Worm (Caenorhabditis elegans): Measurements from ENCODE around the gene dnj-9.

Gene dnj-9

ce11 chrII:4881727-4882126 is 29.9 kb downstream of the dnj-9 start, which contains the start of gene gst-7 (continued):
- TF ChIP-seq tbx-2 (tag; optimal IDR thresholded peaks at IDR 0.05), result peak; percentile 40
- peak; percentile 19 for TF ChIP-seq nhr-90 (tag; optimal IDR thresholded peaks at IDR 0.05; ENCODE audit: poor library complexity)
- TF ChIP-seq nhr-20 (tag; optimal IDR thresholded peaks at IDR 0.05), result peak; percentile 90

- no peak for TF ChIP-seq ama-1 (optimal IDR thresholded peaks at IDR 0.05)
- peak; percentile 39 for TF ChIP-seq nhr-20 (tag; optimal IDR thresholded peaks at IDR 0.05)
- no peak for TF ChIP-seq efl-3 (GFP tag; optimal IDR thresholded peaks at IDR 0.05)
Observed at ce11 chrII:4882498-4882897, 30.6 kb downstream of the dnj-9 start.

- TF ChIP-seq mep-1 (tag; optimal IDR thresholded peaks at IDR 0.05) (no peak), elt-2 (tag; optimal IDR thresholded peaks at IDR 0.05) (peak; percentile 10), ces-1 (GFP tag; optimal IDR thresholded peaks at IDR 0.05) (no peak), lin-15B (tag; optimal IDR thresholded peaks at IDR 0.05) (no peak), pag-3 (tag; optimal IDR thresholded peaks at IDR 0.05; ENCODE audit: borderline replicate concordance, insufficient read depth) (no peak), isw-1 (GFP tag; IDR thresholded peaks at IDR 0.05) (no peak), sox-4 (tag; optimal IDR thresholded peaks at IDR 0.05) (no peak), nhr-237 (tag; optimal IDR thresholded peaks at IDR 0.05) (no peak)
Observed at ce11 chrII:4883412-4883811, 31.6 kb downstream of the dnj-9 start, which contains the start of gene gst-8. Gene gst-8 (plus strand): TSS chrII:4883712.

ce11 chrII:4884403-4884802 is 32.5 kb downstream of the dnj-9 start:
- TF ChIP-seq efl-1 (optimal IDR thresholded peaks at IDR 0.05) (no peak), efl-1 (GFP tag; optimal IDR thresholded peaks at IDR 0.05 in 1 of 2) (peak in 1 of 2 experiments; percentile 52), zip-4 (GFP tag; optimal IDR thresholded peaks at IDR 0.05) (no peak), ceh-90 (tag; optimal IDR thresholded peaks at IDR 0.05) (no peak), hlh-17 (GFP tag; optimal IDR thresholded peaks at IDR 0.05; ENCODE audit: borderline replicate concordance) (no peak), unc-86 (tag; optimal IDR thresholded peaks at IDR 0.05) (no peak), C04F5.9 (tag; optimal IDR thresholded peaks at IDR 0.05) (no peak)

- TF ChIP-seq fkh-8 (tag; optimal IDR thresholded peaks at IDR 0.05), result no peak
- TF ChIP-seq dsc-1 (tag; optimal IDR thresholded peaks at IDR 0.05), result no peak
- no peak for TF ChIP-seq efl-1 (optimal IDR thresholded peaks at IDR 0.05)
- no peak for TF ChIP-seq efl-1 (GFP tag; optimal IDR thresholded peaks at IDR 0.05 in 1 of 2)
- TF ChIP-seq elt-2 (tag; optimal IDR thresholded peaks at IDR 0.05), result no peak
- TF ChIP-seq ceh-8 (GFP tag; optimal IDR thresholded peaks at IDR 0.05), result no peak
- no peak for TF ChIP-seq irx-1 (tag; optimal IDR thresholded peaks at IDR 0.05)
- TF ChIP-seq nhr-237 (tag; optimal IDR thresholded peaks at IDR 0.05), result no peak
- no peak for TF ChIP-seq sptf-1 (tag; optimal IDR thresholded peaks at IDR 0.05)
Observed at ce11 chrII:4885976-4886375, 34.1 kb downstream of the dnj-9 start, which contains the start of gene R05F9.7. Gene R05F9.7 (plus strand): TSS chrII:4886276.

ce11 chrII:4888527-4889487 is 37.0 kb downstream of the dnj-9 start, which contains the start of gene pgm-1:
Gene pgm-1 (plus strand): TSS chrII:4889437.
- TF ChIP-seq jun-1 (tag; optimal IDR thresholded peaks at IDR 0.05) (no peak), hlh-4 (tag; optimal IDR thresholded peaks at IDR 0.05) (no peak), C34B4.2 (tag; optimal IDR thresholded peaks at IDR 0.05) (no peak), tlp-1 (tag; optimal IDR thresholded peaks at IDR 0.05) (no peak), zip-4 (GFP tag; optimal IDR thresholded peaks at IDR 0.05) (no peak), nhr-71 (tag; optimal IDR thresholded peaks at IDR 0.05) (peak; percentile 70), ama-1 (optimal IDR thresholded peaks at IDR 0.05) (no peak), ceh-63 (GFP tag; optimal IDR thresholded peaks at IDR 0.05) (no peak), C16A3.4 (tag; optimal IDR thresholded peaks at IDR 0.05) (peak; percentile 7), dsc-1 (tag; optimal IDR thresholded peaks at IDR 0.05) (no peak), vab-15 (tag; optimal IDR thresholded peaks at IDR 0.05) (no peak), rnt-1 (tag; optimal IDR thresholded peaks at IDR 0.05) (peak; percentile 58), efl-1 (optimal IDR thresholded peaks at IDR 0.05) (peak; percentile 26 to 35), efl-1 (GFP tag; optimal IDR thresholded peaks at IDR 0.05 in 1 of 2) (no peak), sox-4 (tag; optimal IDR thresholded peaks at IDR 0.05) (no peak), hpl-2 (GFP tag; optimal IDR thresholded peaks at IDR 0.05) (no peak), mef-2 (tag; optimal IDR thresholded peaks at IDR 0.05) (no peak), dpl-1 (GFP tag; optimal IDR thresholded peaks at IDR 0.05) (peak in 2 of 3 experiments; percentile 16 to 38), lin-15B (tag; optimal IDR thresholded peaks at IDR 0.05) (no peak), blmp-1 (tag; optimal IDR thresholded peaks at IDR 0.05) (peak; percentile 25), unc-130 (tag; optimal IDR thresholded peaks at IDR 0.05) (peak; percentile 14), Y116A8C.19 (tag; optimal IDR thresholded peaks at IDR 0.05; ENCODE audit: borderline replicate concordance) (no peak)

All from whole organism, L1 larva.